Fruit fly (Drosophila melanogaster) whole organism, embryonic: ENCODE data around the gene Atg6.
A peak's percentile ranks its signal among the peaks of the same experiment; 100 is the strongest.

ENCODE experiments used
- Ada2b ChIP-seq: fragments of 200-800 bp; sonication (Bioruptor generic); IDR thresholded peaks from 2 replicates; pipeline ENCODE4 v1.3.6; 2022; ENCODE audit warnings: missing biosample characterization, missing genetic modification characterization
- Antp ChIP-seq: fragments of 200-800 bp; sonication (Bioruptor generic); optimal IDR thresholded peaks from 3 replicates; lab custom pipeline; 2016; ENCODE audit warnings: missing biosample characterization, missing genetic modification characterization
- CG10147 ChIP-seq: fragments of 200-800 bp; sonication (Bioruptor generic); optimal IDR thresholded peaks from 2 replicates; lab custom pipeline; 2019; ENCODE audit warnings: missing biosample characterization, mild to moderate bottlenecking, missing genetic modification characterization, moderate library complexity
- CG10274 ChIP-seq: fragments of 200-800 bp; sonication (Bioruptor generic); optimal IDR thresholded peaks from 3 replicates; lab custom pipeline; 2017; ENCODE audit warnings: missing biosample characterization, mild to moderate bottlenecking, missing genetic modification characterization
- CG10366 ChIP-seq: fragments of 200-800 bp; sonication (Bioruptor generic); IDR thresholded peaks from 2 replicates; pipeline ENCODE4 v1.3.6; 2022; ENCODE audit warnings: missing biosample characterization, missing genetic modification characterization
- CG11504 ChIP-seq: fragments of 200-800 bp; sonication (Bioruptor generic); optimal IDR thresholded peaks from 3 replicates; lab custom pipeline; 2019; ENCODE audit warnings: missing biosample characterization, mild to moderate bottlenecking, missing genetic modification characterization, moderate library complexity
- CG12942 ChIP-seq: fragments of 200-800 bp; sonication (Bioruptor generic); optimal IDR thresholded peaks from 3 replicates; lab custom pipeline; 2016; ENCODE audit warnings: missing biosample characterization, missing genetic modification characterization
- CG15514 ChIP-seq: fragments of 200-800 bp; sonication (Bioruptor generic); optimal IDR thresholded peaks from 3 replicates; lab custom pipeline; 2017; ENCODE audit warnings: missing biosample characterization, missing genetic modification characterization, mild to moderate bottlenecking, moderate library complexity, missing genetic modification reagents
- CG17612 ChIP-seq: fragments of 200-800 bp; sonication (Bioruptor generic); IDR thresholded peaks from 2 replicates; pipeline ENCODE4 v1.3.6; 2022; ENCODE audit warnings: missing biosample characterization, missing genetic modification characterization
- CG17829 ChIP-seq: fragments of 200-800 bp; optimal IDR thresholded peaks from 2 replicates; lab custom pipeline; 2019; ENCODE audit warnings: missing biosample characterization, mild to moderate bottlenecking, missing genetic modification characterization, moderate library complexity
- CG2712 ChIP-seq: fragments of 200-800 bp; optimal IDR thresholded peaks from 3 replicates; lab custom pipeline; 2019; ENCODE audit warnings: missing biosample characterization, mild to moderate bottlenecking, missing genetic modification characterization, moderate library complexity
- CG43689 ChIP-seq: fragments of 200-800 bp; sonication (Bioruptor generic); IDR thresholded peaks from 2 replicates; pipeline ENCODE4 v1.3.6; 2022; ENCODE audit warnings: missing biosample characterization, missing genetic modification characterization
- CG5245 ChIP-seq: fragments of 200-800 bp; sonication (Bioruptor generic); optimal IDR thresholded peaks from 3 replicates; lab custom pipeline; 2016; ENCODE audit warnings: missing biosample characterization, missing genetic modification characterization
- CG6765 ChIP-seq: fragments of 200-800 bp; sonication (Bioruptor generic); optimal IDR thresholded peaks from 3 replicates; lab custom pipeline; 2017; ENCODE audit warnings: missing biosample characterization, mild to moderate bottlenecking, missing genetic modification characterization
- CG7963 ChIP-seq: fragments of 200-800 bp; sonication (Bioruptor generic); IDR thresholded peaks from 3 replicates; pipeline ENCODE4 v1.3.6; 2022; ENCODE audit warnings: missing biosample characterization, missing genetic modification characterization; ENCODE audit not compliant: partially characterized antibody
- CG8388 ChIP-seq: fragments of 200-800 bp; sonication (Bioruptor generic); optimal IDR thresholded peaks from 2 replicates; lab custom pipeline; 2019; ENCODE audit warnings: missing biosample characterization, mild to moderate bottlenecking, missing genetic modification characterization, moderate library complexity
- CoRest ChIP-seq: fragments of 200-800 bp; sonication (Bioruptor generic); optimal IDR thresholded peaks from 3 replicates; lab custom pipeline; 2018; ENCODE audit warnings: missing biosample characterization, mild to moderate bottlenecking, missing genetic modification characterization, moderate library complexity
- Dfd ChIP-seq, 2 experiments: fragments of >200 bp; optimal IDR thresholded peaks; 2 replicates each; lab custom pipeline; 2017; ENCODE audit warnings: missing biosample characterization in 2 of 2, missing genetic modification characterization in 2 of 2
- Dip3 ChIP-seq: fragments of 200-800 bp; sonication (Bioruptor generic); optimal IDR thresholded peaks from 3 replicates; lab custom pipeline; 2016; ENCODE audit warnings: missing biosample characterization, missing genetic modification characterization
- Eip74EF ChIP-seq, 2 experiments: fragments of 200-800 bp in 1 of 2; fragments of >200 bp in 1 of 2; sonication (Bioruptor generic) in 1 of 2; optimal IDR thresholded peaks; 2 replicates each; lab custom pipeline; 2017 to 2019; ENCODE audit warnings: missing biosample characterization in 2 of 2, missing genetic modification characterization in 2 of 2, mild to moderate bottlenecking in 1 of 2, moderate library complexity in 1 of 2
- HLHmδ ChIP-seq: fragments of 200-800 bp; sonication (Bioruptor generic); optimal IDR thresholded peaks from 2 replicates; lab custom pipeline; 2018; ENCODE audit warnings: missing biosample characterization, mild to moderate bottlenecking, missing genetic modification characterization, moderate library complexity
- HmgD ChIP-seq: fragments of 200-800 bp; sonication (Bioruptor generic); optimal IDR thresholded peaks from 3 replicates; lab custom pipeline; 2016; ENCODE audit warnings: missing biosample characterization, missing genetic modification characterization
- Kr ChIP-seq: fragments of 200-800 bp; sonication (Bioruptor generic); optimal IDR thresholded peaks from 2 replicates; lab custom pipeline; 2017; ENCODE audit warnings: missing biosample characterization, mild to moderate bottlenecking, missing genetic modification characterization
- Lhr ChIP-seq: fragments of 200-800 bp; sonication (Bioruptor generic); optimal IDR thresholded peaks from 3 replicates; lab custom pipeline; 2017; ENCODE audit warnings: mild to moderate bottlenecking, missing biosample characterization, missing genetic modification reagents, missing genetic modification characterization
- Med ChIP-seq: fragments of 200-800 bp; sonication (Bioruptor generic); peaks from one replicate; lab custom pipeline; 2016; ENCODE audit warnings: missing biosample characterization, missing genetic modification characterization, mild to moderate bottlenecking, inconsistent platforms, moderate library complexity
- Mes4 ChIP-seq: fragments of 200-800 bp; sonication (Bioruptor generic); optimal IDR thresholded peaks from 2 replicates; lab custom pipeline; 2016; ENCODE audit warnings: missing biosample characterization, missing genetic modification characterization
- NC2α ChIP-seq: fragments of 200-800 bp; sonication (Bioruptor generic); optimal IDR thresholded peaks from 2 replicates; lab custom pipeline; 2016; ENCODE audit warnings: missing biosample characterization, missing genetic modification characterization
- NK7.1 ChIP-seq: fragments of 200-800 bp; sonication (Bioruptor generic); optimal IDR thresholded peaks from 3 replicates; lab custom pipeline; 2016; ENCODE audit warnings: missing biosample characterization, missing genetic modification characterization
- Opbp ChIP-seq: fragments of 200-800 bp; sonication (Bioruptor generic); IDR thresholded peaks from 3 replicates; pipeline ENCODE4 v1.3.6; 2022; ENCODE audit warnings: missing biosample characterization, missing genetic modification characterization; ENCODE audit not compliant: partially characterized antibody
- Ptx1 ChIP-seq: fragments of 200-800 bp; sonication (Bioruptor generic); IDR thresholded peaks from 2 replicates; pipeline ENCODE4 v1.3.6; 2022; ENCODE audit warnings: missing biosample characterization, missing genetic modification characterization
- ato ChIP-seq: fragments of 200-800 bp; sonication (Bioruptor generic); IDR thresholded peaks from 2 replicates; pipeline ENCODE4 v1.3.6; 2022; ENCODE audit warnings: missing biosample characterization, missing genetic modification characterization; ENCODE audit not compliant: partially characterized antibody
- br ChIP-seq: fragments of >200 bp; optimal IDR thresholded peaks from 2 replicates; lab custom pipeline; 2017
- btn ChIP-seq: fragments of 200-800 bp; sonication (Bioruptor generic); optimal IDR thresholded peaks from 2 replicates; lab custom pipeline; 2016; ENCODE audit warnings: missing biosample characterization, missing genetic modification characterization
- disco-r ChIP-seq: fragments of 200-800 bp; sonication (Bioruptor generic); optimal IDR thresholded peaks from 2 replicates; lab custom pipeline; 2016; ENCODE audit warnings: missing biosample characterization, missing genetic modification characterization
- dm ChIP-seq: fragments of 200-800 bp; sonication (Bioruptor generic); optimal IDR thresholded peaks from 3 replicates; lab custom pipeline; 2016; ENCODE audit warnings: missing biosample characterization, missing genetic modification characterization
- dmrt11E ChIP-seq: fragments of 200-800 bp; sonication (Bioruptor generic); optimal IDR thresholded peaks from 3 replicates; lab custom pipeline; 2018; ENCODE audit warnings: missing biosample characterization, mild to moderate bottlenecking, missing genetic modification characterization, moderate library complexity
- en ChIP-seq: fragments of 200-800 bp; sonication (Bioruptor generic); optimal IDR thresholded peaks from 2 replicates; lab custom pipeline; 2016; ENCODE audit warnings: missing biosample characterization, missing genetic modification characterization
- gro ChIP-seq: fragments of 200-800 bp; sonication (Bioruptor generic); optimal IDR thresholded peaks from 2 replicates; lab custom pipeline; 2016; ENCODE audit warnings: missing biosample characterization, missing genetic modification characterization
- hb ChIP-seq: fragments of 200-800 bp; sonication (Bioruptor generic); IDR thresholded peaks from 3 replicates; pipeline ENCODE4 v1.3.6; 2022; ENCODE audit warnings: missing biosample characterization, missing genetic modification characterization; ENCODE audit not compliant: partially characterized antibody
- hkb ChIP-seq, 2 experiments: fragments of 200-800 bp in 1 of 2; fragments of >200 bp in 1 of 2; sonication (Bioruptor generic) in 1 of 2; IDR thresholded peaks in 1 of 2; optimal IDR thresholded peaks in 1 of 2; 2 replicates each; pipeline versions ENCODE4 v1.3.6 to Lab custom; 2017 to 2022; ENCODE audit warnings: missing biosample characterization in 1 of 2, missing genetic modification characterization in 1 of 2
- hth ChIP-seq: fragments of >200 bp; optimal IDR thresholded peaks from 2 replicates; lab custom pipeline; 2017; ENCODE audit warnings: inconsistent platforms
- nerfin-2 ChIP-seq: fragments of 200-800 bp; sonication (Bioruptor generic); IDR thresholded peaks from 2 replicates; pipeline ENCODE4 v1.3.6; 2022; ENCODE audit warnings: missing biosample characterization, missing genetic modification characterization; ENCODE audit not compliant: partially characterized antibody
- otp ChIP-seq: fragments of 200-800 bp; sonication (Bioruptor generic); IDR thresholded peaks from 3 replicates; pipeline ENCODE4, ENCODE4 v1.3.6; 2022; ENCODE audit warnings: missing biosample characterization, missing genetic modification characterization
- p53 ChIP-seq: fragments of 200-800 bp; sonication (Bioruptor generic); optimal IDR thresholded peaks from 2 replicates; lab custom pipeline; 2016; ENCODE audit warnings: missing biosample characterization, missing genetic modification characterization
- pfk ChIP-seq: fragments of 200-800 bp; sonication (Bioruptor generic); optimal IDR thresholded peaks from 2 replicates; lab custom pipeline; 2018; ENCODE audit warnings: missing biosample characterization, mild to moderate bottlenecking, missing genetic modification characterization, moderate library complexity
- run ChIP-seq: fragments of 200-800 bp; sonication (Bioruptor generic); optimal IDR thresholded peaks from 3 replicates; lab custom pipeline; 2018; ENCODE audit warnings: missing biosample characterization, mild to moderate bottlenecking, missing genetic modification characterization
- sd ChIP-seq: fragments of 200-800 bp; sonication (Bioruptor generic); optimal IDR thresholded peaks from 3 replicates; lab custom pipeline; 2018; ENCODE audit warnings: missing biosample characterization, mild to moderate bottlenecking, missing genetic modification characterization, moderate library complexity
- tap ChIP-seq: fragments of 200-800 bp; optimal IDR thresholded peaks from 3 replicates; lab custom pipeline; 2019; ENCODE audit warnings: missing biosample characterization, mild to moderate bottlenecking, missing genetic modification characterization, moderate library complexity
- tup ChIP-seq: fragments of 200-800 bp; sonication (Bioruptor generic); optimal IDR thresholded peaks from 2 replicates; lab custom pipeline; 2016; ENCODE audit warnings: missing biosample characterization, mild to moderate bottlenecking, missing genetic modification characterization, moderate library complexity

The Atg6 gene

dm6 chr3R:24006449-24007159, 44.0 kb downstream of the Atg6 start (continued):
- TF ChIP-seq CG2712 (tag; lab: Kevin White, UChicago) = no peak
- TF ChIP-seq disco-r (GFP tag; lab: Kevin White, UChicago) = no peak
- no peak for TF ChIP-seq pfk (GFP tag; lab: Kevin White, UChicago)
- TF ChIP-seq btn (GFP tag; lab: Kevin White, UChicago) = no peak
- TF ChIP-seq CG8388 = no peak
- no peak for TF ChIP-seq NK7.1
- no peak for TF ChIP-seq Dip3 (GFP tag; lab: Kevin White, UChicago)
- peak; percentile 8 for TF ChIP-seq CG15514 (GFP tag; lab: Kevin White, UChicago)
- TF ChIP-seq Dfd (GFP tag; optimal IDR thresholded peaks at IDR 0.05; lab: Kevin White, UChicago) = no peak
- TF ChIP-seq otp (GFP tag; lab: Robert Waterston, UW) = 0 out of 3 replicates have a peak, but pooled peaks have one; percentile 22
- TF ChIP-seq nerfin-2 = no peak
- no peak for TF ChIP-seq CG5245 (GFP tag; lab: Kevin White, UChicago)
- no peak for TF ChIP-seq tup (GFP tag; lab: Kevin White, UChicago)
- no peak for TF ChIP-seq hb (GFP tag; lab: Robert Waterston, UW)
- TF ChIP-seq CG10274 (GFP tag; lab: Kevin White, UChicago) = no peak
- no peak for TF ChIP-seq Ada2b
- TF ChIP-seq Mes4 (GFP tag; lab: Kevin White, UChicago) = no peak
- no peak for TF ChIP-seq Kr (GFP tag; lab: Kevin White, UChicago)
- no peak for TF ChIP-seq CG17612 (GFP tag; lab: Robert Waterston, UW)
- TF ChIP-seq Antp = no peak
- TF ChIP-seq p53 = no peak
- no peak for TF ChIP-seq CG10147
- TF ChIP-seq CG7963 (GFP tag; lab: Robert Waterston, UW) = no peak
- TF ChIP-seq CG43689 = no peak
- TF ChIP-seq hth = no peak
- TF ChIP-seq gro (GFP tag; lab: Kevin White, UChicago) = no peak
- no peak for TF ChIP-seq HmgD (GFP tag; lab: Kevin White, UChicago)
- no peak for TF ChIP-seq Lhr (GFP tag; lab: Kevin White, UChicago)
- peak; percentile 19; the same call in 1 of the 2 replicates for TF ChIP-seq Ptx1 (GFP tag; lab: Robert Waterston, UW)
- no peak for TF ChIP-seq hkb (optimal IDR thresholded peaks at IDR 0.05; lab: Kevin White, UChicago)
- TF ChIP-seq hkb (GFP tag; IDR thresholded peaks at IDR 0.05; lab: Robert Waterston, UW) = no peak
- TF ChIP-seq CG10366 = no peak
- peak; percentile 21 for TF ChIP-seq CG11504 (tag; lab: Kevin White, UChicago)
- TF ChIP-seq en (GFP tag; lab: Kevin White, UChicago) = no peak
- no peak for TF ChIP-seq NC2α (GFP tag; lab: Kevin White, UChicago)
- no peak for TF ChIP-seq tap
- no peak for TF ChIP-seq run (tag; lab: Kevin White, UChicago)
- 0 out of 3 replicates have a peak, but pooled peaks have one; percentile 16 for TF ChIP-seq Opbp (GFP tag; lab: Robert Waterston, UW)
- TF ChIP-seq CG6765 (GFP tag; lab: Kevin White, UChicago) = no peak
- no peak for TF ChIP-seq Eip74EF (GFP tag; optimal IDR thresholded peaks at IDR 0.05; lab: Kevin White, UChicago)
- no peak for TF ChIP-seq CG12942
- no peak for TF ChIP-seq dmrt11E (tag; lab: Kevin White, UChicago)
- TF ChIP-seq br (lab: Kevin White, UChicago) = no peak
- peak; percentile 8 for TF ChIP-seq sd (tag; lab: Kevin White, UChicago)
- no peak for TF ChIP-seq dm (GFP tag; lab: Kevin White, UChicago)
- TF ChIP-seq Med (GFP tag; lab: Kevin White, UChicago) = peak; percentile 72
- peak; percentile 28 for TF ChIP-seq CoRest
- peak; percentile 0 for TF ChIP-seq CG17829 (tag; lab: Kevin White, UChicago)
- TF ChIP-seq HLHmδ (GFP tag; lab: Kevin White, UChicago) = no peak
- no peak for TF ChIP-seq ato (GFP tag; lab: Robert Waterston, UW)
